Fruit fly (Drosophila melanogaster) whole organism, embryonic: Measurements from ENCODE around the gene CG3224.
A peak's percentile ranks its signal among the peaks of the same experiment; 100 is the strongest.

Experiments used
- ATbp ChIP-seq: fragments of 200-800 bp; sonication (Bioruptor generic); optimal IDR thresholded peaks from 2 replicates; lab custom pipeline; 2017; ENCODE audit warnings: missing biosample characterization, mild to moderate bottlenecking, missing genetic modification characterization, missing genetic modification reagents
- Ada2b ChIP-seq: fragments of 200-800 bp; sonication (Bioruptor generic); IDR thresholded peaks from 2 replicates; pipeline ENCODE4 v1.3.6; 2022; ENCODE audit warnings: missing biosample characterization, missing genetic modification characterization
- Aef1 ChIP-seq: fragments of 200-800 bp; sonication (Bioruptor generic); IDR thresholded peaks from 3 replicates; pipeline ENCODE4 v1.3.6; 2022; ENCODE audit warnings: missing biosample characterization, missing genetic modification characterization
- B-H1 ChIP-seq: fragments of 200-800 bp; sonication (Bioruptor generic); IDR thresholded peaks from 3 replicates; pipeline ENCODE4 v1.3.6; 2022; ENCODE audit warnings: missing biosample characterization, missing genetic modification characterization
- BtbVII ChIP-seq: fragments of 200-800 bp; sonication (Bioruptor generic); optimal IDR thresholded peaks from 3 replicates; lab custom pipeline; 2017; ENCODE audit warnings: missing biosample characterization, mild to moderate bottlenecking, missing genetic modification characterization
- CG10321 ChIP-seq: fragments of 200-800 bp; sonication (Bioruptor generic); IDR thresholded peaks from 2 replicates; pipeline ENCODE4 v1.3.6; 2022; ENCODE audit warnings: missing biosample characterization, missing genetic modification characterization
- CG10366 ChIP-seq: fragments of 200-800 bp; sonication (Bioruptor generic); IDR thresholded peaks from 2 replicates; pipeline ENCODE4 v1.3.6; 2022; ENCODE audit warnings: missing biosample characterization, missing genetic modification characterization
- CG11247 ChIP-seq: fragments of 200-800 bp; sonication (Bioruptor generic); IDR thresholded peaks from 2 replicates; pipeline ENCODE4 v1.3.6; 2022; ENCODE audit warnings: missing biosample characterization, missing genetic modification characterization
- CG11560 ChIP-seq: fragments of 200-800 bp; sonication (Bioruptor generic); IDR thresholded peaks from 3 replicates; pipeline ENCODE4 v1.3.6; 2022; ENCODE audit warnings: missing biosample characterization, missing genetic modification characterization
- CG12155 ChIP-seq: fragments of 200-800 bp; sonication (Bioruptor generic); optimal IDR thresholded peaks from 3 replicates; lab custom pipeline; 2016; ENCODE audit warnings: missing biosample characterization, missing genetic modification characterization
- CG12236 ChIP-seq: fragments of 200-800 bp; sonication (Bioruptor generic); optimal IDR thresholded peaks from 2 replicates; lab custom pipeline; 2016; ENCODE audit warnings: missing biosample characterization, missing genetic modification characterization
- CG14441 ChIP-seq: fragments of 200-800 bp; sonication (Bioruptor generic); IDR thresholded peaks from 2 replicates; pipeline ENCODE4 v1.3.6; 2022; ENCODE audit warnings: missing biosample characterization, missing genetic modification characterization
- CG1529 ChIP-seq: fragments of 200-800 bp; sonication (Bioruptor generic); optimal IDR thresholded peaks from 3 replicates; lab custom pipeline; 2018; ENCODE audit warnings: missing biosample characterization, missing genetic modification characterization
- CG1647 ChIP-seq: fragments of 200-800 bp; sonication (Bioruptor generic); optimal IDR thresholded peaks from 3 replicates; lab custom pipeline; 2016; ENCODE audit warnings: missing biosample characterization, missing genetic modification characterization
- CG2199 ChIP-seq: fragments of 200-800 bp; sonication (Bioruptor generic); IDR thresholded peaks from 3 replicates; pipeline ENCODE4 v1.3.6; 2022; ENCODE audit warnings: missing biosample characterization, missing genetic modification characterization
- CG2202 ChIP-seq: fragments of 200-800 bp; sonication (Bioruptor generic); optimal IDR thresholded peaks from 2 replicates; lab custom pipeline; 2018; ENCODE audit warnings: missing biosample characterization, mild to moderate bottlenecking, missing genetic modification characterization
- CG31365 ChIP-seq: fragments of 200-800 bp; sonication (Bioruptor generic); optimal IDR thresholded peaks from 2 replicates; lab custom pipeline; 2018; ENCODE audit warnings: missing biosample characterization, mild to moderate bottlenecking, missing genetic modification characterization
- CG33213 ChIP-seq: fragments of 200-800 bp; sonication (Bioruptor generic); optimal IDR thresholded peaks from 3 replicates; lab custom pipeline; 2016; ENCODE audit warnings: missing biosample characterization, missing genetic modification characterization
- CG3726 ChIP-seq: fragments of 200-800 bp; sonication (Bioruptor generic); IDR thresholded peaks from 3 replicates; pipeline ENCODE4, ENCODE4 v1.3.6; 2022; ENCODE audit warnings: missing biosample characterization, missing genetic modification characterization
- CG5245 ChIP-seq: fragments of 200-800 bp; sonication (Bioruptor generic); optimal IDR thresholded peaks from 3 replicates; lab custom pipeline; 2016; ENCODE audit warnings: missing biosample characterization, missing genetic modification characterization
- CG6272 ChIP-seq: fragments of 200-800 bp; sonication (Bioruptor generic); IDR thresholded peaks from 2 replicates; pipeline ENCODE4 v1.3.6; 2022; ENCODE audit warnings: missing biosample characterization, missing genetic modification characterization
- CG6791 ChIP-seq: fragments of 200-800 bp; sonication (Bioruptor generic); IDR thresholded peaks from 3 replicates; pipeline ENCODE4 v1.3.6; 2022; ENCODE audit warnings: missing biosample characterization, missing genetic modification characterization; ENCODE audit not compliant: partially characterized antibody
- CG7372 ChIP-seq: fragments of 200-800 bp; sonication (Bioruptor generic); IDR thresholded peaks from 2 replicates; pipeline ENCODE4 v1.3.6; 2022; ENCODE audit warnings: missing biosample characterization, missing genetic modification characterization
- CG7556 ChIP-seq: fragments of 200-800 bp; sonication (Bioruptor generic); optimal IDR thresholded peaks from 2 replicates; lab custom pipeline; 2017; ENCODE audit warnings: missing biosample characterization, mild to moderate bottlenecking, missing genetic modification characterization
- CG7987 ChIP-seq: fragments of 200-800 bp; sonication (Bioruptor generic); optimal IDR thresholded peaks from 2 replicates; lab custom pipeline; 2018; ENCODE audit warnings: missing biosample characterization, mild to moderate bottlenecking, missing genetic modification characterization, moderate library complexity
- CG8089 ChIP-seq: fragments of 200-800 bp; sonication (Bioruptor generic); optimal IDR thresholded peaks from 3 replicates; lab custom pipeline; 2016; ENCODE audit warnings: missing biosample characterization, missing genetic modification characterization
- CG8478 ChIP-seq: fragments of >200 bp; optimal IDR thresholded peaks from 2 replicates; lab custom pipeline; 2018
- Camta ChIP-seq: fragments of 200-800 bp; sonication (Bioruptor generic); optimal IDR thresholded peaks from 2 replicates; lab custom pipeline; 2016; ENCODE audit warnings: missing biosample characterization, missing genetic modification characterization
- D ChIP-seq, 2 experiments: fragments of 200-800 bp in 1 of 2; fragments of >200 bp in 1 of 2; sonication (Bioruptor generic) in 1 of 2; optimal IDR thresholded peaks; 2 replicates in 1 of 2; 3 replicates in 1 of 2; lab custom pipeline; 2017; ENCODE audit warnings: mild to moderate bottlenecking in 1 of 2, missing biosample characterization in 1 of 2, missing genetic modification characterization in 1 of 2, missing genetic modification reagents in 1 of 2
- Deaf1 ChIP-seq: fragments of 200-800 bp; optimal IDR thresholded peaks from 3 replicates; lab custom pipeline; 2019; ENCODE audit warnings: missing biosample characterization, mild to moderate bottlenecking, missing genetic modification characterization, moderate library complexity
- Doc2 ChIP-seq: fragments of 200-800 bp; sonication (Bioruptor generic); IDR thresholded peaks from 2 replicates; pipeline ENCODE4 v1.3.6; 2022; ENCODE audit warnings: missing biosample characterization, missing genetic modification characterization
- HLH54F ChIP-seq: fragments of 200-800 bp; sonication (Bioruptor generic); optimal IDR thresholded peaks from 3 replicates; lab custom pipeline; 2016; ENCODE audit warnings: missing biosample characterization, missing genetic modification characterization
- HmgD ChIP-seq: fragments of 200-800 bp; sonication (Bioruptor generic); optimal IDR thresholded peaks from 3 replicates; lab custom pipeline; 2016; ENCODE audit warnings: missing biosample characterization, missing genetic modification characterization
- Hr78 ChIP-seq, 2 experiments: fragments of 200-800 bp in 1 of 2; fragments of >200 bp in 1 of 2; sonication (Bioruptor generic) in 1 of 2; optimal IDR thresholded peaks; 2 replicates each; lab custom pipeline; 2017 to 2019; ENCODE audit warnings: missing biosample characterization in 2 of 2, missing genetic modification characterization in 2 of 2, mild to moderate bottlenecking in 1 of 2, moderate library complexity in 1 of 2
- Hsf ChIP-seq: fragments of 200-800 bp; sonication (Bioruptor generic); optimal IDR thresholded peaks from 3 replicates; lab custom pipeline; 2016; ENCODE audit warnings: missing biosample characterization, missing genetic modification characterization
- MBD-R2 ChIP-seq: fragments of 200-800 bp; sonication (Bioruptor generic); IDR thresholded peaks from 2 replicates; pipeline ENCODE4 v1.3.6; 2022; ENCODE audit warnings: missing biosample characterization, missing genetic modification characterization
- NC2β ChIP-seq: fragments of 200-800 bp; sonication (Bioruptor generic); optimal IDR thresholded peaks from 2 replicates; lab custom pipeline; 2016; ENCODE audit warnings: missing biosample characterization, missing genetic modification characterization
- Taf1 ChIP-seq: fragments of 200-800 bp; sonication (Bioruptor generic); IDR thresholded peaks from 2 replicates; pipeline ENCODE4 v1.3.6; 2022; ENCODE audit warnings: missing biosample characterization, missing genetic modification characterization
- bigmax ChIP-seq: fragments of 200-800 bp; sonication (Bioruptor generic); optimal IDR thresholded peaks from 2 replicates; lab custom pipeline; 2018; ENCODE audit warnings: missing biosample characterization, mild to moderate bottlenecking, missing genetic modification characterization
- chm ChIP-seq: fragments of 200-800 bp; sonication (Bioruptor generic); IDR thresholded peaks from 2 replicates; pipeline ENCODE4 v1.3.6; 2022; ENCODE audit warnings: missing biosample characterization, missing genetic modification characterization
- corto ChIP-seq: fragments of 200-800 bp; sonication (Bioruptor generic); optimal IDR thresholded peaks from 2 replicates; lab custom pipeline; 2016; ENCODE audit warnings: missing biosample characterization, mild to moderate bottlenecking, missing genetic modification characterization, moderate library complexity
- eve ChIP-seq, 2 experiments: fragments of >200 bp; optimal IDR thresholded peaks; 2 replicates each; lab custom pipeline; 2017; ENCODE audit warnings: missing biosample characterization in 2 of 2, missing genetic modification characterization in 2 of 2
- grau ChIP-seq: fragments of 200-800 bp; optimal IDR thresholded peaks from 3 replicates; lab custom pipeline; 2019; ENCODE audit warnings: missing biosample characterization, mild to moderate bottlenecking, missing genetic modification characterization, moderate library complexity
- ind ChIP-seq: fragments of 200-800 bp; sonication (Bioruptor generic); optimal IDR thresholded peaks from 3 replicates; lab custom pipeline; 2016; ENCODE audit warnings: missing biosample characterization, missing genetic modification characterization
- jumu ChIP-seq: fragments of 200-800 bp; sonication (Bioruptor generic); optimal IDR thresholded peaks from 3 replicates; lab custom pipeline; 2016; ENCODE audit warnings: missing biosample characterization, missing genetic modification characterization
- lov ChIP-seq, 2 experiments: fragments of 200-800 bp in 1 of 2; fragments of >200 bp in 1 of 2; sonication (Bioruptor generic) in 1 of 2; IDR thresholded peaks in 1 of 2; optimal IDR thresholded peaks in 1 of 2; 2 replicates in 1 of 2; 3 replicates in 1 of 2; pipeline versions ENCODE4 v1.3.6 to Lab custom; 2017 to 2022; ENCODE audit warnings: missing biosample characterization in 1 of 2, missing genetic modification characterization in 1 of 2
- mld ChIP-seq: fragments of 200-800 bp; sonication (Bioruptor generic); IDR thresholded peaks from 3 replicates; pipeline ENCODE4 v1.3.6; 2022; ENCODE audit warnings: missing biosample characterization, missing genetic modification characterization; ENCODE audit not compliant: partially characterized antibody
- ssp ChIP-seq: fragments of 200-800 bp; sonication (Bioruptor generic); IDR thresholded peaks from 2 replicates; pipeline ENCODE4 v1.3.6; 2022; ENCODE audit warnings: missing biosample characterization, missing genetic modification characterization
- tio ChIP-seq: fragments of 200-800 bp; sonication (Bioruptor generic); optimal IDR thresholded peaks from 2 replicates; lab custom pipeline; 2017; ENCODE audit warnings: missing biosample characterization, missing genetic modification characterization, inconsistent platforms
- usp ChIP-seq: fragments of >200 bp; optimal IDR thresholded peaks from 2 replicates; lab custom pipeline; 2017; ENCODE audit warnings: missing biosample characterization, missing genetic modification characterization

The CG3224 gene

dm6 chrX:6700263-6700989 lies 39.2 kb upstream of the CG3224 start:
- TF ChIP-seq usp (GFP tag; lab: Kevin White, UChicago): no peak
- TF ChIP-seq CG7556: no peak
- TF ChIP-seq jumu (GFP tag; lab: Kevin White, UChicago): no peak
- TF ChIP-seq D (optimal IDR thresholded peaks at IDR 0.05; lab: Kevin White, UChicago): no peak
- no peak for TF ChIP-seq D (GFP tag; optimal IDR thresholded peaks at IDR 0.05; lab: Kevin White, UChicago)
- TF ChIP-seq Hr78 (GFP tag; optimal IDR thresholded peaks at IDR 0.05; lab: Kevin White, UChicago): no peak
- TF ChIP-seq CG11560: no peak
- peak; percentile 45; the same call in 1 of the 3 replicates for TF ChIP-seq CG2199 (GFP tag; lab: Robert Waterston, UW)
- TF ChIP-seq CG10366 (GFP tag; lab: Robert Waterston, UW): no peak
- no peak for TF ChIP-seq HLH54F (GFP tag; lab: Kevin White, UChicago)
- no peak for TF ChIP-seq CG8478 (lab: Kevin White, UChicago)
- TF ChIP-seq CG2202 (tag; lab: Kevin White, UChicago): no peak
- no peak for TF ChIP-seq Ada2b (GFP tag; lab: Robert Waterston, UW)
- TF ChIP-seq ind (GFP tag; lab: Kevin White, UChicago): no peak
- TF ChIP-seq CG33213 (GFP tag; lab: Kevin White, UChicago): no peak
- no peak for TF ChIP-seq Taf1 (GFP tag; lab: Robert Waterston, UW)
- TF ChIP-seq lov (optimal IDR thresholded peaks at IDR 0.05; lab: Kevin White, UChicago): no peak
- TF ChIP-seq lov (GFP tag; IDR thresholded peaks at IDR 0.05; lab: Robert Waterston, UW): no peak
- no peak for TF ChIP-seq CG1647
- no peak for TF ChIP-seq CG6272 (GFP tag; lab: Robert Waterston, UW)
- peak; percentile 32; the same call in 1 of the 2 replicates for TF ChIP-seq chm (GFP tag; lab: Robert Waterston, UW)
- TF ChIP-seq B-H1 (GFP tag; lab: Robert Waterston, UW): no peak
- no peak for TF ChIP-seq tio (GFP tag; lab: Kevin White, UChicago)
- TF ChIP-seq CG5245: no peak
- peak; percentile 24 for TF ChIP-seq Deaf1 (tag; lab: Kevin White, UChicago)
- no peak for TF ChIP-seq CG8089 (GFP tag; lab: Kevin White, UChicago)
- no peak for TF ChIP-seq Camta (GFP tag; lab: Kevin White, UChicago)
- TF ChIP-seq CG7987: no peak
- TF ChIP-seq ATbp: peak; percentile 4
- no peak for TF ChIP-seq Doc2 (GFP tag; lab: Robert Waterston, UW)
- TF ChIP-seq MBD-R2 (GFP tag; lab: Robert Waterston, UW): no peak
- no peak for TF ChIP-seq ssp (GFP tag; lab: Robert Waterston, UW)
- TF ChIP-seq CG10321 (GFP tag; lab: Robert Waterston, UW): peak; percentile 52; the same call in 1 of the 2 replicates
- TF ChIP-seq CG12236: no peak
- no peak for TF ChIP-seq NC2β
- TF ChIP-seq CG7372: no peak
- peak in 1 of 2 experiments; percentile 24 for TF ChIP-seq eve (GFP tag; optimal IDR thresholded peaks at IDR 0.05; lab: Kevin White, UChicago)
- TF ChIP-seq corto (GFP tag; lab: Kevin White, UChicago): no peak
- TF ChIP-seq CG6791 (GFP tag; lab: Robert Waterston, UW): no peak
- no peak for TF ChIP-seq HmgD (GFP tag; lab: Kevin White, UChicago)
- no peak for TF ChIP-seq grau (tag; lab: Kevin White, UChicago)
- TF ChIP-seq CG12155 (GFP tag; lab: Kevin White, UChicago): peak; percentile 3
- no peak for TF ChIP-seq CG3726 (GFP tag; lab: Robert Waterston, UW)
- peak; percentile 24 for TF ChIP-seq BtbVII (GFP tag; lab: Kevin White, UChicago)
- TF ChIP-seq CG11247 (GFP tag; lab: Robert Waterston, UW): no peak
- TF ChIP-seq CG1529 (GFP tag; lab: Kevin White, UChicago): no peak
- TF ChIP-seq mld: no peak
- no peak for TF ChIP-seq bigmax (GFP tag; lab: Kevin White, UChicago)
- TF ChIP-seq CG31365 (tag; lab: Kevin White, UChicago): no peak
- TF ChIP-seq CG14441 (GFP tag; lab: Robert Waterston, UW): peak; percentile 54
- no peak for TF ChIP-seq Hsf (GFP tag; lab: Kevin White, UChicago)
- no peak for TF ChIP-seq Aef1 (GFP tag; lab: Robert Waterston, UW)
